Fruit fly (Drosophila melanogaster) whole organism, embryonic: ENCODE data around the gene Orc2.

Experiments
- Bgb ChIP-seq: fragments of 200-800 bp; sonication (Bioruptor generic); IDR thresholded peaks from 2 replicates; pipeline ENCODE4 v1.3.6; 2022; ENCODE audit warnings: missing biosample characterization, missing genetic modification characterization; ENCODE audit not compliant: partially characterized antibody
- BtbVII ChIP-seq: fragments of 200-800 bp; sonication (Bioruptor generic); optimal IDR thresholded peaks from 3 replicates; lab custom pipeline; 2017; ENCODE audit warnings: missing biosample characterization, mild to moderate bottlenecking, missing genetic modification characterization
- Bteb2 ChIP-seq: fragments of 200-800 bp; sonication (Bioruptor generic); optimal IDR thresholded peaks from 2 replicates; lab custom pipeline; 2016; ENCODE audit warnings: missing biosample characterization, missing genetic modification characterization
- C15 ChIP-seq: fragments of 200-800 bp; sonication (Bioruptor generic); IDR thresholded peaks from 3 replicates; pipeline ENCODE4 v1.3.6; 2022; ENCODE audit warnings: missing biosample characterization, missing genetic modification characterization
- CG10366 ChIP-seq: fragments of 200-800 bp; sonication (Bioruptor generic); IDR thresholded peaks from 2 replicates; pipeline ENCODE4 v1.3.6; 2022; ENCODE audit warnings: missing biosample characterization, missing genetic modification characterization
- CG11504 ChIP-seq: fragments of 200-800 bp; sonication (Bioruptor generic); optimal IDR thresholded peaks from 3 replicates; lab custom pipeline; 2019; ENCODE audit warnings: missing biosample characterization, mild to moderate bottlenecking, missing genetic modification characterization, moderate library complexity
- CG1233 ChIP-seq: fragments of 200-800 bp; sonication (Bioruptor generic); optimal IDR thresholded peaks from 4 replicates; lab custom pipeline; 2018; ENCODE audit warnings: missing biosample characterization, mild to moderate bottlenecking, missing genetic modification characterization
- CG13287 ChIP-seq: fragments of 200-800 bp; sonication (Bioruptor generic); IDR thresholded peaks from 2 replicates; pipeline ENCODE4 v1.3.6; 2022; ENCODE audit warnings: missing biosample characterization, missing genetic modification characterization; ENCODE audit not compliant: partially characterized antibody
- CG13296 ChIP-seq: fragments of 200-800 bp; sonication (Bioruptor generic); optimal IDR thresholded peaks from 3 replicates; lab custom pipeline; 2018; ENCODE audit warnings: missing biosample characterization, mild to moderate bottlenecking, missing genetic modification characterization
- CG15269 ChIP-seq: fragments of 200-800 bp; sonication (Bioruptor generic); optimal IDR thresholded peaks from 2 replicates; lab custom pipeline; 2018; ENCODE audit warnings: missing biosample characterization, mild to moderate bottlenecking, missing genetic modification characterization, moderate library complexity
- CG17385 ChIP-seq: fragments of 200-800 bp; sonication (Bioruptor generic); optimal IDR thresholded peaks from 3 replicates; lab custom pipeline; 2018; ENCODE audit warnings: missing biosample characterization, mild to moderate bottlenecking, missing genetic modification characterization
- CG2712 ChIP-seq: fragments of 200-800 bp; optimal IDR thresholded peaks from 3 replicates; lab custom pipeline; 2019; ENCODE audit warnings: missing biosample characterization, mild to moderate bottlenecking, missing genetic modification characterization, moderate library complexity
- CG30403 ChIP-seq: fragments of 200-800 bp; sonication (Bioruptor generic); optimal IDR thresholded peaks from 3 replicates; lab custom pipeline; 2016; ENCODE audit warnings: missing biosample characterization, missing genetic modification characterization
- CG30431 ChIP-seq: fragments of 200-800 bp; sonication (Bioruptor generic); optimal IDR thresholded peaks from 2 replicates; lab custom pipeline; 2017; ENCODE audit warnings: missing biosample characterization, missing genetic modification characterization
- CG31365 ChIP-seq: fragments of 200-800 bp; sonication (Bioruptor generic); optimal IDR thresholded peaks from 2 replicates; lab custom pipeline; 2018; ENCODE audit warnings: missing biosample characterization, mild to moderate bottlenecking, missing genetic modification characterization
- CG32767 ChIP-seq: fragments of 200-800 bp; sonication (Bioruptor generic); IDR thresholded peaks from 2 replicates; pipeline ENCODE4 v1.3.6; 2022; ENCODE audit warnings: missing biosample characterization, missing genetic modification characterization
- CG3838 ChIP-seq: fragments of 200-800 bp; sonication (Bioruptor generic); optimal IDR thresholded peaks from 3 replicates; lab custom pipeline; 2016; ENCODE audit warnings: missing biosample characterization, missing genetic modification characterization
- CG4707 ChIP-seq: fragments of 200-800 bp; sonication (Bioruptor generic); optimal IDR thresholded peaks from 2 replicates; lab custom pipeline; 2018; ENCODE audit warnings: missing biosample characterization, mild to moderate bottlenecking, missing genetic modification characterization, moderate library complexity
- CG6272 ChIP-seq: fragments of 200-800 bp; sonication (Bioruptor generic); IDR thresholded peaks from 2 replicates; pipeline ENCODE4 v1.3.6; 2022; ENCODE audit warnings: missing biosample characterization, missing genetic modification characterization
- CG6689 ChIP-seq: fragments of 200-800 bp; sonication (Bioruptor generic); IDR thresholded peaks from 2 replicates; pipeline ENCODE4 v1.3.6; 2022; ENCODE audit warnings: missing biosample characterization, missing genetic modification characterization
- CG7357 ChIP-seq: fragments of 200-800 bp; sonication (Bioruptor generic); IDR thresholded peaks from 3 replicates; pipeline ENCODE4 v1.3.6; 2022; ENCODE audit warnings: missing biosample characterization, missing genetic modification characterization
- CG7987 ChIP-seq: fragments of 200-800 bp; sonication (Bioruptor generic); optimal IDR thresholded peaks from 2 replicates; lab custom pipeline; 2018; ENCODE audit warnings: missing biosample characterization, mild to moderate bottlenecking, missing genetic modification characterization, moderate library complexity
- CG9932 ChIP-seq: fragments of 200-800 bp; sonication (Bioruptor generic); IDR thresholded peaks from 2 replicates; pipeline ENCODE4 v1.3.6; 2022; ENCODE audit warnings: missing biosample characterization, missing genetic modification characterization
- CkIIα-i1 ChIP-seq: fragments of 200-800 bp; sonication (Bioruptor generic); IDR thresholded peaks from 2 replicates; pipeline ENCODE4 v1.3.6; 2022; ENCODE audit warnings: missing biosample characterization, missing genetic modification characterization
- CrebB ChIP-seq: fragments of 200-800 bp; sonication (Bioruptor generic); optimal IDR thresholded peaks from 3 replicates; lab custom pipeline; 2018; ENCODE audit warnings: missing biosample characterization, mild to moderate bottlenecking, missing genetic modification characterization
- D19A ChIP-seq: fragments of 200-800 bp; optimal IDR thresholded peaks from 3 replicates; lab custom pipeline; 2019; ENCODE audit warnings: missing biosample characterization, mild to moderate bottlenecking, missing genetic modification characterization, moderate library complexity
- Dll ChIP-seq: fragments of 200-800 bp; sonication (Bioruptor generic); IDR thresholded peaks from 4 replicates; pipeline ENCODE4 v1.3.6; 2022; ENCODE audit warnings: missing biosample characterization, missing genetic modification characterization; ENCODE audit not compliant: partially characterized antibody
- Drgx ChIP-seq: fragments of 200-800 bp; sonication (Bioruptor generic); IDR thresholded peaks from 2 replicates; pipeline ENCODE4 v1.3.6; 2022; ENCODE audit warnings: missing biosample characterization, missing genetic modification characterization
- H15 ChIP-seq: fragments of 200-800 bp; sonication (Bioruptor generic); IDR thresholded peaks from 3 replicates; pipeline ENCODE4 v1.3.6; 2022; ENCODE audit warnings: missing biosample characterization, missing genetic modification characterization
- HLH3B ChIP-seq: fragments of 200-800 bp; sonication (Bioruptor generic); IDR thresholded peaks from 2 replicates; pipeline ENCODE4 v1.3.6; 2022; ENCODE audit warnings: missing biosample characterization, missing genetic modification characterization
- Hey ChIP-seq: fragments of 200-800 bp; sonication (Bioruptor generic); optimal IDR thresholded peaks from 3 replicates; lab custom pipeline; 2018; ENCODE audit warnings: missing biosample characterization, mild to moderate bottlenecking, missing genetic modification characterization
- Lim3 ChIP-seq: fragments of 200-800 bp; sonication (Bioruptor generic); IDR thresholded peaks from 2 replicates; pipeline ENCODE4 v1.3.6; 2022; ENCODE audit warnings: missing biosample characterization, missing genetic modification characterization
- NK7.1 ChIP-seq: fragments of 200-800 bp; sonication (Bioruptor generic); optimal IDR thresholded peaks from 3 replicates; lab custom pipeline; 2016; ENCODE audit warnings: missing biosample characterization, missing genetic modification characterization
- Neu2 ChIP-seq: fragments of 200-800 bp; sonication (Bioruptor generic); optimal IDR thresholded peaks from 3 replicates; lab custom pipeline; 2016; ENCODE audit warnings: missing biosample characterization, missing genetic modification characterization, borderline replicate concordance
- Nf-YB ChIP-seq: fragments of 200-800 bp; sonication (Bioruptor generic); optimal IDR thresholded peaks from 3 replicates; lab custom pipeline; 2019; ENCODE audit warnings: missing biosample characterization, mild to moderate bottlenecking, missing genetic modification characterization, moderate library complexity
- Sin3A ChIP-seq: fragments of >200 bp; optimal IDR thresholded peaks from 2 replicates; lab custom pipeline; 2018
- Sox100B ChIP-seq: fragments of 200-800 bp; sonication (Bioruptor generic); optimal IDR thresholded peaks from 3 replicates; lab custom pipeline; 2018; ENCODE audit warnings: missing biosample characterization, mild to moderate bottlenecking, missing genetic modification characterization
- dati ChIP-seq: fragments of 200-800 bp; sonication (Bioruptor generic); IDR thresholded peaks from 2 replicates; pipeline ENCODE4 v1.3.6; 2022; ENCODE audit warnings: missing biosample characterization, missing genetic modification characterization
- dmrt99B ChIP-seq: fragments of 200-800 bp; sonication (Bioruptor generic); optimal IDR thresholded peaks from 2 replicates; lab custom pipeline; 2018; ENCODE audit warnings: missing biosample characterization, mild to moderate bottlenecking, missing genetic modification characterization, moderate library complexity
- esg ChIP-seq: fragments of 200-800 bp; sonication (Bioruptor generic); conservative IDR thresholded peaks from 2 replicates; pipeline ENCODE4 v1.3.6; 2022; ENCODE audit warnings: missing biosample characterization, missing genetic modification characterization
- eve ChIP-seq, 2 experiments: fragments of >200 bp; optimal IDR thresholded peaks; 2 replicates each; lab custom pipeline; 2017; ENCODE audit warnings: missing biosample characterization in 2 of 2, missing genetic modification characterization in 2 of 2
- gem ChIP-seq: fragments of 200-800 bp; sonication (Bioruptor generic); optimal IDR thresholded peaks from 2 replicates; lab custom pipeline; 2019; ENCODE audit warnings: missing biosample characterization, mild to moderate bottlenecking, missing genetic modification characterization, moderate library complexity
- grau ChIP-seq: fragments of 200-800 bp; optimal IDR thresholded peaks from 3 replicates; lab custom pipeline; 2019; ENCODE audit warnings: missing biosample characterization, mild to moderate bottlenecking, missing genetic modification characterization, moderate library complexity
- gro ChIP-seq: fragments of 200-800 bp; sonication (Bioruptor generic); optimal IDR thresholded peaks from 2 replicates; lab custom pipeline; 2016; ENCODE audit warnings: missing biosample characterization, missing genetic modification characterization
- h ChIP-seq: fragments of >200 bp; optimal IDR thresholded peaks from 2 replicates; lab custom pipeline; 2017
- her ChIP-seq: fragments of 200-800 bp; sonication (Bioruptor generic); optimal IDR thresholded peaks from 2 replicates; lab custom pipeline; 2016; ENCODE audit warnings: missing biosample characterization, missing genetic modification characterization
- pan ChIP-seq, 4 experiments: fragments of >200 bp in 3 of 4; fragments of 200-800 bp in 1 of 4; sonication (Bioruptor generic) in 1 of 4; optimal IDR thresholded peaks in 3 of 4; IDR thresholded peaks in 1 of 4; 2 replicates each; pipeline versions ENCODE4 v1.3.6 to Lab custom; 2017 to 2022; ENCODE audit warnings: missing biosample characterization in 2 of 4, missing genetic modification characterization in 2 of 4, mixed read lengths in 1 of 4
- phol ChIP-seq: fragments of 200-800 bp; sonication (Bioruptor generic); optimal IDR thresholded peaks from 3 replicates; lab custom pipeline; 2018; ENCODE audit warnings: missing biosample characterization, mild to moderate bottlenecking, missing genetic modification characterization, moderate library complexity
- slou ChIP-seq: fragments of 200-800 bp; sonication (Bioruptor generic); optimal IDR thresholded peaks from 3 replicates; lab custom pipeline; 2016; ENCODE audit warnings: missing biosample characterization, missing genetic modification characterization
- sr ChIP-seq: fragments of 200-800 bp; sonication (Bioruptor generic); IDR thresholded peaks from 3 replicates; pipeline ENCODE4 v1.3.6; 2022; ENCODE audit warnings: missing biosample characterization, missing genetic modification characterization

Orc2 gene

DNA sequence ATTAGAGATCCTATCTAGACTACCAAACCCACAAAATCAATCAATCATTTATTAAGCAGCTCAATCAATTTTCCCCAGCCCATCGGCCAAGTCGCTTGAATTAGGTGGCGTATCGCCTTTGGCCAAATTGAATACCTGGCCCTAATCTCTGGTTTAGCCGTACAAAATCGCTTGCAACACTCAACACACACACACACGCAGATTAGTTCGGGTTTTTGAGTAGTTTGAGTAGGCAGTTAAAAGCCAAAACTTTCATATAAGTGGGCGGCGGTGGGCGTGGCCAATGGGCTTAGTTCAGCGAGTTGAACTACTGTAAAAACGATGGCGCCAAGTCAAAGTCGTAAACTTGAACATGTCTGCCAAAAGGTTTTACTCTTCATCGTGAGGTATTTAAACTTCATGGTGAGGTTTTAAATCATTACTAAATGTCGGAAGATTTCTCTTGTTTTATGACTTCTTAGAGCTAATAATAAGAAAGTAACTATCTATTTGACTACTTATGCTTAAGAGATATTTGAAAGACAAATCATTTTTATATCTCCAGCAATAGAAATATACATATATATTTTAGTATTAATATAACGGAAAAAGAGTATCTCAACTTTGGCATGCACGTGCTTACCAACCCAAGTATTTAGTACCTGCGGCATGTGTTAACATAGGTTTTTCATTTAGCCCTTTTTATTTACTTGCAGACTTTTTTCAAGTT, 36.7 kb downstream of the Orc2 start (continued):
- TF ChIP-seq slou (GFP tag; lab: Kevin White, UChicago) = no peak
- TF ChIP-seq CG2712 (tag; lab: Kevin White, UChicago) = no peak
- no peak for TF ChIP-seq CG31365 (tag; lab: Kevin White, UChicago)
- no peak for TF ChIP-seq h
- no peak for TF ChIP-seq HLH3B
- peak; percentile 32 for TF ChIP-seq grau
- peak; percentile 26 for TF ChIP-seq dmrt99B (tag; lab: Kevin White, UChicago)
- TF ChIP-seq gem (tag; lab: Kevin White, UChicago) = peak; percentile 37
- no peak for TF ChIP-seq CG3838 (GFP tag; lab: Kevin White, UChicago)
- no peak for TF ChIP-seq CkIIα-i1 (GFP tag; lab: Robert Waterston, UW)
- TF ChIP-seq CG13296 (GFP tag; lab: Kevin White, UChicago) = peak; percentile 27
- peak in 1 of 2 experiments; percentile 60 for TF ChIP-seq eve (GFP tag; optimal IDR thresholded peaks at IDR 0.05; lab: Kevin White, UChicago)
- no peak for TF ChIP-seq Lim3 (GFP tag; lab: Robert Waterston, UW)
- peak; percentile 56; the same call in 2 of the 3 replicates for TF ChIP-seq sr (GFP tag; lab: Robert Waterston, UW)
- TF ChIP-seq NK7.1 (GFP tag; lab: Kevin White, UChicago) = no peak
- TF ChIP-seq Drgx (GFP tag; lab: Robert Waterston, UW) = no peak
- no peak for TF ChIP-seq Bgb (GFP tag; lab: Robert Waterston, UW)
- no peak for TF ChIP-seq BtbVII (GFP tag; lab: Kevin White, UChicago)
- TF ChIP-seq CG10366 (GFP tag; lab: Robert Waterston, UW) = no peak
- no peak for TF ChIP-seq C15 (GFP tag; lab: Robert Waterston, UW)
- TF ChIP-seq Dll (GFP tag; lab: Robert Waterston, UW) = no peak
- no peak for TF ChIP-seq her (GFP tag; lab: Kevin White, UChicago)
- TF ChIP-seq D19A (tag; lab: Kevin White, UChicago) = peak; percentile 90
- TF ChIP-seq CG15269 = peak; percentile 20
- no peak for TF ChIP-seq Sin3A (lab: Kevin White, UChicago)
- TF ChIP-seq pan (optimal IDR thresholded peaks at IDR 0.05; lab: Kevin White, UChicago) = no peak
- TF ChIP-seq pan (GFP tag; optimal IDR thresholded peaks at IDR 0.05 in 1 of 2, IDR thresholded peaks at IDR 0.05 in 1 of 2) = no peak
- no peak for TF ChIP-seq Neu2 (GFP tag; lab: Kevin White, UChicago)
- no peak for TF ChIP-seq Nf-YB (GFP tag; lab: Kevin White, UChicago)
- TF ChIP-seq CG30431 (GFP tag; lab: Kevin White, UChicago) = no peak
- no peak for TF ChIP-seq CG9932
- no peak for TF ChIP-seq CG7987 (GFP tag; lab: Kevin White, UChicago)
- TF ChIP-seq CG4707 (GFP tag; lab: Kevin White, UChicago) = no peak
- TF ChIP-seq CG6272 (GFP tag; lab: Robert Waterston, UW) = no peak
- 0 out of 2 replicates have a peak, but pooled peaks have one; percentile 4 for TF ChIP-seq CG6689 (GFP tag; lab: Robert Waterston, UW)
- peak; percentile 16 for TF ChIP-seq phol (tag; lab: Kevin White, UChicago)
- TF ChIP-seq H15 (GFP tag; lab: Robert Waterston, UW) = no peak
- no peak for TF ChIP-seq esg
- TF ChIP-seq CG13287 (GFP tag; lab: Robert Waterston, UW) = no peak
- no peak for TF ChIP-seq gro (GFP tag; lab: Kevin White, UChicago)
- TF ChIP-seq CG1233 (GFP tag; lab: Kevin White, UChicago) = no peak
- no peak for TF ChIP-seq dati (GFP tag; lab: Robert Waterston, UW)
- TF ChIP-seq CG17385 (GFP tag; lab: Kevin White, UChicago) = peak; percentile 24
- TF ChIP-seq CG11504 (tag; lab: Kevin White, UChicago) = peak; percentile 18
- TF ChIP-seq CG30403 (GFP tag; lab: Kevin White, UChicago) = no peak
- no peak for TF ChIP-seq CG7357 (GFP tag; lab: Robert Waterston, UW)
- TF ChIP-seq CG32767 = no peak
- TF ChIP-seq Bteb2 (GFP tag; lab: Kevin White, UChicago) = no peak
- no peak for TF ChIP-seq Hey
- TF ChIP-seq CrebB (tag; lab: Kevin White, UChicago) = no peak
- TF ChIP-seq Sox100B (GFP tag; lab: Kevin White, UChicago) = no peak
